Worm (Caenorhabditis elegans) whole organism, L2 larva: ENCODE data around the gene srx-82.

Experiments used
- ama-1 ChIP-seq: fragments of 150-350 bp; optimal IDR thresholded peaks from 2 replicates; lab custom pipeline; 2018; ENCODE audit warnings: inconsistent platforms
- lin-13 ChIP-seq: fragments of 150-350 bp; optimal IDR thresholded peaks from 2 replicates; lab custom pipeline; 2014; ENCODE audit warnings: missing biosample characterization, missing genetic modification reagents, missing genetic modification characterization
- mdl-1 ChIP-seq, 2 experiments: fragments of 150-350 bp in 1 of 2; sonication (generic microtip) in 1 of 2; optimal IDR thresholded peaks; 2 replicates each; lab custom pipeline; 2017; ENCODE audit warnings: missing biosample characterization in 2 of 2, missing genetic modification characterization in 2 of 2
- nhr-12 ChIP-seq: fragments of 150-350 bp; optimal IDR thresholded peaks from 2 replicates; lab custom pipeline; 2014; ENCODE audit warnings: missing biosample characterization, missing genetic modification characterization
- sma-9 ChIP-seq, 2 experiments: fragments of 150-350 bp in 1 of 2; sonication (generic microtip) in 1 of 2; optimal IDR thresholded peaks; 2 replicates each; lab custom pipeline; 2014 to 2016; ENCODE audit warnings: missing genetic modification characterization in 2 of 2, mild to moderate bottlenecking in 1 of 2, missing biosample characterization in 1 of 2, missing compliant biosample characterization in 1 of 2, missing genetic modification reagents in 1 of 2, moderate library complexity in 1 of 2

ce11 chrV:11545227-11545626, 44.3 kb upstream of the srx-82 start, which contains the start of gene F38B7.10:
- TF ChIP-seq lin-13 (GFP tag; lab: Kevin White, UChicago) (no peak), nhr-12 (tag; lab: Kevin White, UChicago) (no peak), mdl-1 (tag; optimal IDR thresholded peaks at IDR 0.05; lab: Kevin White, UChicago) (no peak), ama-1 (lab: Kevin White, UChicago) (no peak), sma-9 (GFP tag; optimal IDR thresholded peaks at IDR 0.05; lab: Kevin White, UChicago) (no peak), sma-9 (tag; optimal IDR thresholded peaks at IDR 0.05; lab: Kevin White, UChicago) (no peak)
